Worm (Caenorhabditis elegans): ENCODE measurements around the gene ooc-5.

Gene ooc-5

DNA sequence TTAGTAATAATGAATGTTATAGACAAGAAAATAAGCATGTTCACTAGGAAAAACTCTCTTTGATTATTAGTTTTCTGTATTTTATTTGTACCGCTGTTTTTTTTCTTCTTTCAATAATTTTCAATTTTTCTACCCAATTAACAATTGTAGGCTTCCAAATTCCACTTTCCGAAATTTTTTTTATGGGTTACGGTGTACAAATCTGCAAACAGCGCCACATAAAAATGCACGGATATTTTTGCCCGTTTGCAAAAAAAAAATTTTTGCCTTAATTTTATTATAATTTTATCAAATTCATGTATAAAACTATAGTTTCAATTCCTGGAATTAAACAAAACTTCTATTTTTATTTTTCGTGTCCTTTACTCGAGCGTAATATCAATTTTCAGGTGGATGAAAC, at the start of gene ooc-5:
Gene ooc-5 (plus strand): TSS at position 381 of the 400 bp plus-strand sequence.
- TF ChIP-seq dmd-8 (GFP tag; IDR thresholded peaks at IDR 0.05) (no peak), mes-2 (tag; optimal IDR thresholded peaks at IDR 0.05; ENCODE audit: poor library complexity, severe bottlenecking) (peak; percentile 8), Y105C5A.15 (GFP tag; IDR thresholded peaks at IDR 0.05) (no peak), lsy-2 (tag; optimal IDR thresholded peaks at IDR 0.05) (peak in 1 of 2 experiments; percentile 96)

DNA sequence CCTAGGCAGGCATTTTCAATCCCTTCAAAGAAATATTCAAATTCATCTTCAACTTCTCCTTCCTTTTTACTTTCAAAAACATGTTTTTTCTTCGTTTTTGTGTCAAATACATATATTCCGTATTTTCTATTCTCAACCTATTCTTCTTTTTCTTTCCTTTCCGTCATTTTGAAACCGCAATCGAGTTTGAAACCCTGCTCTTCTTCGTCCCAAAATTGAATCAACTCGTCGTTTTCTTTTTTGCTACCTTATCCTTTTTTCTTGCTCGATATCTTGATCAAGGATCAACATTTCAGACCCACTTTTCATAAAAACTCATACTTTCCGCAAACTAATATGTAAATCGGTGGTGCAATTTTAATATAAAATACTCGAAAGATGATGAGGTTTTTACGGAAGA, 47.8 kb upstream of the ooc-5 start:
- TF ChIP-seq F37D6.2 (tag; optimal IDR thresholded peaks at IDR 0.05): no peak
- TF ChIP-seq fkh-10 (GFP tag; optimal IDR thresholded peaks at IDR 0.05): peak; percentile 18

DNA sequence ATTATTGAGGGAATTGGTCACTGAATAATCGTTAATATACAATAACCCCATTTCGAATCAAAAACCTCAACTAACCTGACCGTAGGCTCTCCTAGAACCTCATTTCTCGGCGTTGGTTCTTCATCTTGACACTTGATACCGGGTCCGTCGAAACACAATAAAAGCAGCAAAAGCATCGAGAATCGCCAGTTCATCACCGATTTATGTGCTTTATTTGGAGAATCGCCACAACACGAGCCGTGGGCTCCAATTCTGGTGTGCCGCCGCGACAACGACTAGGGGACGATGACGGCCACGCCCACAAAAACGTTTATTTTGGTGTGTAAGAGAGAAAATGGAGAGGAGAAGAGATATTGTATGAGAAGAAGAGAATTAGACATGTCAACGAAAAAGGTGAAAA, 45.6 kb upstream of the ooc-5 start, which contains the start of gene cutl-15:
Gene cutl-15 (minus strand): TSS at position 298 of the 400 bp plus-strand sequence.
- TF ChIP-seq attf-4 (tag; optimal IDR thresholded peaks at IDR 0.05): no peak
- no peak for TF ChIP-seq T20F7.1 (GFP tag; optimal IDR thresholded peaks at IDR 0.05)
- TF ChIP-seq ztf-7 (tag; optimal IDR thresholded peaks at IDR 0.05): no peak
- peak in 1 of 2 experiments; percentile 25 for TF ChIP-seq unc-62 (GFP tag; optimal IDR thresholded peaks at IDR 0.05 in 1 of 2)
- TF ChIP-seq unc-62 (tag; optimal IDR thresholded peaks at IDR 0.05): no peak
- TF ChIP-seq aha-1 (tag): peak; percentile 98

DNA sequence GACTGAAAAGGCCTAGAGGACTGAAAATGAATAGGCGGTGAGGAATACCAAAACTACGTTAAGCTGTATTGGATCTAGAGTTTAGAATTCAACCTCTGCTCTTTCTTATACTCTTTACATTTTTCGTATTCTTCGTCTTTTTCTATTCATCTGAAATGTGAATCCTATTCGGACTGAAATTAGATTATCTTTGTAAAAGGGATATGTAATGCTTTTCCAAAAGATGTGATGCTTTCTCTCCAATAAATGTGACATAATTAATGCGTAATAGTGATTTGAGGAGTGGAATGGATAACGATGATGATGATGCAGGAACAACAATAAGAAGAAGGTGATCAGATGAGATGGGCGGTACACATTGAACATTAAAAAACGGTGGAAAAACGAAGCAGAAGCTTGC, 44.3 kb upstream of the ooc-5 start:
- TF ChIP-seq lin-29 (GFP tag; IDR thresholded peaks at IDR 0.05): no peak
- TF ChIP-seq pha-4 (GFP tag; IDR thresholded peaks at IDR 0.05): no peak
- TF ChIP-seq pha-4 (tag; optimal IDR thresholded peaks at IDR 0.05): no peak
- no peak for TF ChIP-seq tra-1 (GFP tag; IDR thresholded peaks at IDR 0.05)
- TF ChIP-seq Y48G9A.11 (GFP tag; IDR thresholded peaks at IDR 0.05): no peak
- TF ChIP-seq zfp-3 (GFP tag; conservative IDR thresholded peaks at IDR 0.05): no peak
- no peak for TF ChIP-seq cey-2 (tag; optimal IDR thresholded peaks at IDR 0.05; ENCODE audit: borderline replicate concordance, insufficient read depth)
- TF ChIP-seq ceh-20 (GFP tag; IDR thresholded peaks at IDR 0.05): no peak
- TF ChIP-seq hmg-1.1 (GFP tag; IDR thresholded peaks at IDR 0.05): no peak
- TF ChIP-seq D1046.2 (GFP tag; IDR thresholded peaks at IDR 0.05): no peak
- no peak for TF ChIP-seq nhr-6 (tag; optimal IDR thresholded peaks at IDR 0.05)
- no peak for TF ChIP-seq vab-7 (GFP tag; IDR thresholded peaks at IDR 0.05)
- TF ChIP-seq snpc-1.2 (GFP tag; IDR thresholded peaks at IDR 0.05): no peak
- no peak for TF ChIP-seq Y5F2A.4 (GFP tag; optimal IDR thresholded peaks at IDR 0.05)
- no peak for TF ChIP-seq Y105C5A.15 (GFP tag; IDR thresholded peaks at IDR 0.05)
- no peak for TF ChIP-seq spr-3 (GFP tag; optimal IDR thresholded peaks at IDR 0.05)
- no peak for TF ChIP-seq snpc-4 (tag; optimal IDR thresholded peaks at IDR 0.05)

DNA sequence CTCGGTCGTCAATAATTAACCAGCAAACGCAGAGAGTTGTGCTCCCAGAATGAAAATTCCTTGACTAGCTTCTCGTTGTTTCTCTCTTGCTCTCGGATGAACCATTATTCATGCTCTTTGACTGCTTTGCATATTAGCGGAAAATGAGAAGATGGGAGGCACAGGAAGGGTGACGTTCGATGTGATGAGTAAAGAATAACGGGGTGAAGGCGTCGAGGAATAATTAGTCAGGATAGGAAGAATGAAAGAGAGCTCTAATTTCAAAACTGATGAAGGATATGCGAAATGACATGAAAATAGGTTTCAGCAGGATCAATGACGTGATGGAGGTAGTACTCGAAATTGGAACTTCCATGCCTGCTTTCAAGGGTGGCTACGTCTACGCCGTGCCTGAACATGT, 41.7 kb upstream of the ooc-5 start:
- no peak for TF ChIP-seq R02D3.7 (tag; optimal IDR thresholded peaks at IDR 0.05)
- TF ChIP-seq unc-62 (GFP tag; optimal IDR thresholded peaks at IDR 0.05 in 1 of 2): peak in 1 of 2 experiments; percentile 97
- no peak for TF ChIP-seq unc-62 (tag; optimal IDR thresholded peaks at IDR 0.05)
- TF ChIP-seq dmd-6 (GFP tag; IDR thresholded peaks at IDR 0.05): no peak

DNA sequence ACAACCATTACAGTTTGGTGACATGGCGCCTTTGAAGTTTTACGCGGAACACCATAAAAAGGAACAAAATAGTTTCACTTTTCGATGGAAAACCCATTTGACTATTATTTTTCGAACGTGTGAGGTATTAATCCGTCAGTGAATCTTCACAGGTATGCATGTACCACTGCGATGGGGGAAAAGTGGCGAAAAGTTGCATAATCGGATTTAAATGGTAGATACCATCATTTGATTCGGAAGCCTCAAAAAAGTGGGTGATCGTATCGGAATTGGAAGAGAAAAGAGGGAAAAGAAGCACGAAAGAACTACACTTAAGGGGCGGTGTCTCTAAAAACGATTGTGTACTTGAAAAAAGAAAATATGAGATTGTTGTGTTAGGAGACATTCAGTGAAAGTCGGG, 39.3 kb upstream of the ooc-5 start:
- TF ChIP-seq lin-1 (GFP tag; IDR thresholded peaks at IDR 0.05): no peak
- no peak for TF ChIP-seq jun-1 (tag; optimal IDR thresholded peaks at IDR 0.05)
- no peak for TF ChIP-seq nhr-111 (GFP tag; optimal IDR thresholded peaks at IDR 0.05)
- TF ChIP-seq egl-43 (GFP tag; IDR thresholded peaks at IDR 0.05): no peak
- no peak for TF ChIP-seq saeg-2 (GFP tag; IDR thresholded peaks at IDR 0.05)
